Worm (Caenorhabditis elegans) whole organism, midembryonic: ENCODE data around the gene F17C11.26.

Experiments
- T22C8.4 ChIP-seq: fragments of 200-800 bp; sonication (Bioruptor generic); IDR thresholded peaks from 2 replicates; pipeline ENCODE4 v1.3.6; 2022; ENCODE audit warnings: missing genetic modification characterization, missing compliant biosample characterization
- flt-1 ChIP-seq: fragments of 200-800 bp; sonication (Bioruptor generic); IDR thresholded peaks from 2 replicates; pipeline ENCODE4 v1.3.6; 2022; ENCODE audit warnings: missing genetic modification characterization, missing compliant biosample characterization
- klf-2 ChIP-seq: fragments of 200-800 bp; sonication (Bioruptor generic); conservative IDR thresholded peaks from 2 replicates; pipeline ENCODE4 v1.3.6; 2022; ENCODE audit warnings: missing genetic modification reagents, missing genetic modification characterization, missing compliant biosample characterization
- ztf-23 ChIP-seq: fragments of 200-800 bp; sonication (Bioruptor generic); IDR thresholded peaks from 2 replicates; pipeline ENCODE4 v1.3.6; 2022; ENCODE audit warnings: missing genetic modification reagents, missing genetic modification characterization, missing compliant biosample characterization

- TF ChIP-seq klf-2 (GFP tag; lab: Robert Waterston, UW) (no peak), flt-1 (no peak), ztf-23 (no peak), T22C8.4 (GFP tag; lab: Robert Waterston, UW) (no peak)
Measured at ce11 chrV:10909071-10909470, 32.2 kb upstream of the F17C11.26 start, which contains the start of gene zzz-1.
